Worm (Caenorhabditis elegans): ENCODE data around the gene Y56A3A.28.

Gene Y56A3A.28

DNA sequence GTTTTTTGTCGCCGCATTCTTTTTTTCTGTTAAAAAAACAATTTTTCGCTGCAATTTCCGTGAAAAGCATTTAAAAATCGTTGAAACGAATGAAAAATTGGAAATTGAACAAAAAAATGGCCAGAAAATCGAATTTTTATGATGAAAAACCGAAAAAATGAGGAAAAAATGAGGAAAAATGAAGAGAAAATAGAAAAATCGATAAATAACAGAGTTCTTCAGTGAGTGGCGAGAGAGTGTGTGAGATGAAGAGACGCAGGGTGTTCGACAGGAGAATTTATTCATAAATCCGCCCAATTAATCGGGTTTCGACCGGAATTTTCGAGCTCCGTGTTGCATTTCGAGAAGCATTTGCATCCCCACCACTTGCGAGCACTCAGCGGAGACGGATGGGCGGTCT is at the start of gene Y56A3A.28:
Y56A3A.28 (minus strand) TSS at position 33 of the 400 bp plus-strand sequence.
- TF ChIP-seq gei-17 (GFP tag; optimal IDR thresholded peaks at IDR 0.05) (no peak), hmg-1.2 (GFP tag; IDR thresholded peaks at IDR 0.05) (peak; percentile 97)

- TF ChIP-seq ama-1 (optimal IDR thresholded peaks at IDR 0.05): peak; percentile 9
- TF ChIP-seq ama-1 (GFP tag; optimal IDR thresholded peaks at IDR 0.05): no peak
- TF ChIP-seq madf-8 (GFP tag; conservative IDR thresholded peaks at IDR 0.05): no peak
- TF ChIP-seq atf-7 (tag; optimal IDR thresholded peaks at IDR 0.05): peak; percentile 76
- TF ChIP-seq ztf-28 (GFP tag; IDR thresholded peaks at IDR 0.05): no peak
These were observed 49.0 kb upstream of the Y56A3A.28 start, which contains the start of gene brp-1 for ce11 chrIII:12020074-12020602. Gene brp-1, plus strand, starts transcription at chrIII:12020552.

DNA sequence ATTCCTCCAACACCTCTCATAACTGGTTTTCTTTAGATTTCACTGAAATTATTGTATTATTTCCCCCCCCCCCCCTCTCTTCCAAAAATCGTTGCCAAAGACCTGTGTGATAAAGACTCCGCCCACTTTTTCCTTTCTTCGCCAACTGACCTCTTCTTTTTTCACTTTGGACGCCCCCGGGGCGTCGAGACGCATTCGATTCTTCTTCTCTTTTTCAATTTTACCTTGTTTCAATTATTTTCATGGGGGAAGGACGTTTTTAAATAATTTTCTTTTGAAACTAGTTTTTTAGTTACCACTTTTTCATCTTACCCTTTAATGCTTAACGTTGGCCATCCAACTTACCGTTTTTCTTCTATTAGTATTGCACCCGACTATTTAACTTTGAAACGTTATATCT is 46.8 kb upstream of the Y56A3A.28 start:
- TF ChIP-seq D2030.7 (GFP tag; IDR thresholded peaks at IDR 0.05) (no peak), hsf-1 (GFP tag; IDR thresholded peaks at IDR 0.05) (no peak), attf-5 (GFP tag; optimal IDR thresholded peaks at IDR 0.05) (no peak), F57A8.1 (GFP tag; optimal IDR thresholded peaks at IDR 0.05) (no peak), nhr-179 (tag; optimal IDR thresholded peaks at IDR 0.05) (no peak), dpl-1 (GFP tag; optimal IDR thresholded peaks at IDR 0.05) (no peak), rcor-1 (GFP tag; IDR thresholded peaks at IDR 0.05) (no peak), K11D2.4 (GFP tag; IDR thresholded peaks at IDR 0.05) (no peak), chd-7 (tag; optimal IDR thresholded peaks at IDR 0.05) (no peak), T26A5.8 (tag; optimal IDR thresholded peaks at IDR 0.05) (no peak), madf-8 (GFP tag; conservative IDR thresholded peaks at IDR 0.05) (no peak), cebp-2 (GFP tag; IDR thresholded peaks at IDR 0.05) (no peak), dox-1 (GFP tag; IDR thresholded peaks at IDR 0.05) (no peak), hmg-1.2 (GFP tag; IDR thresholded peaks at IDR 0.05) (no peak), die-1 (tag; optimal IDR thresholded peaks at IDR 0.05) (no peak)

ce11 chrIII:12015611-12016010 is 44.4 kb upstream of the Y56A3A.28 start:
- TF ChIP-seq K12H6.12 (tag; optimal IDR thresholded peaks at IDR 0.05): no peak
- TF ChIP-seq cebp-1 (GFP tag; IDR thresholded peaks at IDR 0.05): no peak
- TF ChIP-seq cebp-1 (tag; optimal IDR thresholded peaks at IDR 0.05): peak; percentile 13
- TF ChIP-seq B0261.1 (tag; optimal IDR thresholded peaks at IDR 0.05): no peak

DNA sequence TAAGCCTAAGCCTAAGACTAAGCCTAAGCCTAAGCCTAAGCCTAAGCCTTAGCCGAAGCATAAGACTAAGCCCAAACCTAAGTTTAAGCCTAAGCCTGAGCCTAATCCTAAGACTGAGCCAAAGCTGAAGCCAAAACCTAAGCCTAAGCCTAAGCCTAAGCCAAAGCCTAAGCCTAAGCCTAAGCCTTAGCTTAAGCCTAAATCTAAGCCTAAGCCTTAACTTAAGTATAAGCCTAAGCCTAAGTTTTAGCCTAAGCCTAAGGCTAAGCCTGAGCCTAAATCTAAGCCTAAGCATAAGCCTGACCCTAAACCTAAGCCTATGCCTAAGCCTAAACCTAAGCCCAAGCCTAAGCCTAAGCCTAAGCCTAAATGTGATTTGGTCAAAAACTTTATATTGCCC is 44.0 kb upstream of the Y56A3A.28 start:
- no peak for TF ChIP-seq ceh-40 (GFP tag; IDR thresholded peaks at IDR 0.05)
- no peak for TF ChIP-seq F23B12.7 (tag; optimal IDR thresholded peaks at IDR 0.05; ENCODE audit: insufficient read depth)
- no peak for TF ChIP-seq rec-8 (tag; optimal IDR thresholded peaks at IDR 0.05)
- TF ChIP-seq madf-3 (GFP tag; IDR thresholded peaks at IDR 0.05): no peak
- TF ChIP-seq chd-7 (tag; optimal IDR thresholded peaks at IDR 0.05): no peak

ce11 chrIII:12014503-12014902 is 43.3 kb upstream of the Y56A3A.28 start:
- TF ChIP-seq tlf-1 (GFP tag; optimal IDR thresholded peaks at IDR 0.05) (no peak), xnd-1 (tag; optimal IDR thresholded peaks at IDR 0.05) (no peak), mel-28 (tag; optimal IDR thresholded peaks at IDR 0.05; ENCODE audit: borderline replicate concordance) (no peak), Y79H2A.3 (GFP tag; conservative IDR thresholded peaks at IDR 0.05) (no peak), efl-1 (GFP tag; optimal IDR thresholded peaks at IDR 0.05) (no peak), B0336.3 (GFP tag; IDR thresholded peaks at IDR 0.05) (no peak), unc-130 (GFP tag; optimal IDR thresholded peaks at IDR 0.05) (no peak), attf-5 (GFP tag; optimal IDR thresholded peaks at IDR 0.05) (no peak), zim-3 (tag; optimal IDR thresholded peaks at IDR 0.05) (no peak), egl-18 (GFP tag; IDR thresholded peaks at IDR 0.05) (no peak), K12H6.12 (tag; optimal IDR thresholded peaks at IDR 0.05) (no peak), lag-1 (GFP tag; IDR thresholded peaks at IDR 0.05) (no peak), let-607 (tag; optimal IDR thresholded peaks at IDR 0.05) (no peak), mcd-1 (GFP tag; IDR thresholded peaks at IDR 0.05) (no peak)

Data from whole organism, young adult.